Worm (Caenorhabditis elegans): Measurements from ENCODE around the gene K02D10.1.

The K02D10.1 gene

DNA sequence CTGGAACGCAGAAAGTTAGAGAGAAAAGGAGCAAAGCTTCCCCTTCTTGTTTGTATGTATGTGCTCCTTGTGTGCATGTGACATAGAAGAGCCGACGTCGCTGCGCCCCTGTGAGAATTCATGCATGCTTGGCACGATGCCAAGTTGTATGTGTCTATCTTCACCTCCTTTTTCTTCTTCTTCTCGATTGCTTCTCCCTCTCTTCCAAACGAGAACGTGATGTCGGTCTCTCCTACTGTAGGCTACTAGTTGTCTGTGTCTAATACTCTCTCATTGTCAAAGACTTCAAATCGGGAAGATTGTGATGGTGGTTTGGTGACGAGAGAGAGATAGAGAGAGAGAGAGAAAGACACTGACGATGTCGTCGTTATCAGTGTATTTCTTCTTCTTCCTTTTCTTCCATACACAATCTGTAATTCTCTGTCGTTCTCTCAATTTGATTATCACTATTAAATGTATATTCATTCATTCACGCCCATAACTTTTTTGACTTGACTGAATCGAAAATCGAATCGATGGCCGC lies 27.9 kb downstream of the K02D10.1 start (continued):
- TF ChIP-seq hif-1 (tag; optimal IDR thresholded peaks at IDR 0.05) (peak; percentile 46 to 80), nhr-41 (GFP tag; IDR thresholded peaks at IDR 0.05) (peak; percentile 54; the same call in 1 of the 2 replicates), ztf-11 (tag; optimal IDR thresholded peaks at IDR 0.05) (no peak), unc-39 (tag; optimal IDR thresholded peaks at IDR 0.05) (no peak), hlh-30 (tag; optimal IDR thresholded peaks at IDR 0.05; ENCODE audit: insufficient read depth) (peak; percentile 96), T20F7.1 (GFP tag; optimal IDR thresholded peaks at IDR 0.05) (peak; percentile 72), mdt-29 (GFP tag; IDR thresholded peaks at IDR 0.05) (no peak), lin-29 (GFP tag; IDR thresholded peaks at IDR 0.05) (no peak; the same call in 1 of the 2 replicates), zip-11 (GFP tag; IDR thresholded peaks at IDR 0.05) (no peak), ZK337.2 (GFP tag; IDR thresholded peaks at IDR 0.05) (0 out of 2 replicates have a peak, but pooled peaks have one; percentile 41), zfp-2 (tag; optimal IDR thresholded peaks at IDR 0.05) (peak; percentile 57), aly-2 (tag; optimal IDR thresholded peaks at IDR 0.05) (no peak), tra-1 (GFP tag; IDR thresholded peaks at IDR 0.05) (peak; percentile 68), ztf-7 (tag; optimal IDR thresholded peaks at IDR 0.05) (peak; percentile 35), nhr-6 (tag; optimal IDR thresholded peaks at IDR 0.05) (peak; percentile 40), nhr-77 (tag; optimal IDR thresholded peaks at IDR 0.05) (peak; percentile 93), set-16 (GFP tag; IDR thresholded peaks at IDR 0.05) (peak; percentile 58), gei-8 (GFP tag; optimal IDR thresholded peaks at IDR 0.05) (peak; percentile 72), dve-1 (tag; optimal IDR thresholded peaks at IDR 0.05; ENCODE audit: insufficient read depth) (peak; percentile 97), php-3 (GFP tag; IDR thresholded peaks at IDR 0.05) (peak; percentile 73), ceh-28 (tag; optimal IDR thresholded peaks at IDR 0.05) (no peak), jun-1 (tag; optimal IDR thresholded peaks at IDR 0.05) (peak; percentile 82), ceh-32 (tag; optimal IDR thresholded peaks at IDR 0.05; ENCODE audit: poor library complexity) (no peak), aha-1 (tag) (peak; percentile 74), Y48G9A.11 (GFP tag; IDR thresholded peaks at IDR 0.05) (no peak), egl-43 (GFP tag; IDR thresholded peaks at IDR 0.05) (0 out of 2 replicates have a peak, but pooled peaks have one; percentile 66), Y105C5A.15 (GFP tag; IDR thresholded peaks at IDR 0.05) (no peak)

DNA sequence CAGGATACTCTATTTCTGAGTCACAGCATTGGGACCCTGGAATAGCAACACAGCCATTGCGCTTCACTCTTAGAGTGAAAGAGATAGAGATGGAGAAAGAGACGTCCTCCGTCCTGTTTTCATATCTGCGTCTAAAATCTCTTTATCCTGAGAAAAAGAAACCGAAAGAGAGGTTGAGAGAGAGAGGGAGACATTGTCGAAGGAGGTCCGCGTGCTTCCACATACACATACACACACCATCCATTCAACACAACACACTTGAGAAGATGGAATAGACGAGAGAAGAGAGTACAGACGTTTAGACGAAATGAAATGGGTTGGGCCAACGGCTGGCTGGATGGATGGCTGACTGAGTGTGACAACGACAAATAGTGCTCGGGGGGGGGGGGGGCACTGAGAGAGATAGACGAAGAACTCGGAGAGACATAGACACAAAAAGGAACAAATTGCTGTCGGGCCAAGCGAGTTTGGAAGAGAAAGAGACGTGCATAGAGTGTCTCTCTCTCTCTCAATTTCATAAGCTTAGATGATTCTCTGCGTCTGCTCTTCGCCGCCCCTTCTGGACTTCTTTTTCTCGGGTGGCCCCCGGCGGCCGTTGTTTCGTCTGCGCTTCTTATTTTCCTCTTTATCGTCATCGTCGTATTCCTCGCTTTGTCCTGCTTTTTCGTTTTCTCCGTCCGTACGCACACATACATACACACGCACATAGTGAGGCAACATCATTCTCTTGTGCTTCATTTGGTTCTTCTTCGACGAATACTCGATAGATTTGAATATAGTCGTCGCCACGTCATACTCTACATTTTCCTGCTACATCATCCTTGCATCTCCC lies 30.8 kb downstream of the K02D10.1 start, which contains the start of gene F54F2.6:
F54F2.6 (minus strand) TSS at position 738 of the 832 bp plus-strand sequence.
- peak; percentile 79 for TF ChIP-seq egl-43 (GFP tag; IDR thresholded peaks at IDR 0.05)
- TF ChIP-seq hmg-1.1 (GFP tag; IDR thresholded peaks at IDR 0.05): peak; percentile 77
- peak; percentile 74 for TF ChIP-seq fkh-10 (GFP tag; optimal IDR thresholded peaks at IDR 0.05)
- no peak for TF ChIP-seq lin-39 (tag; optimal IDR thresholded peaks at IDR 0.05)
- no peak for TF ChIP-seq sdz-12 (GFP tag; optimal IDR thresholded peaks at IDR 0.05)
- no peak for TF ChIP-seq unc-130 (GFP tag; optimal IDR thresholded peaks at IDR 0.05)
- TF ChIP-seq T26A8.4 (GFP tag; IDR thresholded peaks at IDR 0.05): peak; percentile 75
- peak; percentile 12 for TF ChIP-seq ceh-32 (tag; optimal IDR thresholded peaks at IDR 0.05; ENCODE audit: poor library complexity)
- TF ChIP-seq php-3 (GFP tag; IDR thresholded peaks at IDR 0.05): no peak
- TF ChIP-seq zip-11 (GFP tag; IDR thresholded peaks at IDR 0.05): no peak
- peak; percentile 67 for TF ChIP-seq tra-1 (GFP tag; IDR thresholded peaks at IDR 0.05)
- TF ChIP-seq spr-3 (GFP tag; optimal IDR thresholded peaks at IDR 0.05): peak; percentile 10
- no peak for TF ChIP-seq ztf-7 (tag; optimal IDR thresholded peaks at IDR 0.05)
- peak; percentile 89 for TF ChIP-seq ctbp-1 (GFP tag; IDR thresholded peaks at IDR 0.05)
- TF ChIP-seq aha-1 (tag): peak; percentile 99
- TF ChIP-seq ceh-62 (tag; optimal IDR thresholded peaks at IDR 0.05): no peak
- TF ChIP-seq lin-38 (GFP tag; IDR thresholded peaks at IDR 0.05): peak; percentile 56
- TF ChIP-seq spr-1 (tag; optimal IDR thresholded peaks at IDR 0.05): no peak
- peak; percentile 27 for TF ChIP-seq ces-1 (GFP tag; optimal IDR thresholded peaks at IDR 0.05)
- no peak for TF ChIP-seq Y48G9A.11 (GFP tag; IDR thresholded peaks at IDR 0.05)
- no peak for TF ChIP-seq snpc-1.2 (GFP tag; IDR thresholded peaks at IDR 0.05)
- no peak for TF ChIP-seq madf-5 (GFP tag; IDR thresholded peaks at IDR 0.05)
- TF ChIP-seq nhr-10 (tag; optimal IDR thresholded peaks at IDR 0.05): peak; percentile 15
- TF ChIP-seq fos-1 (tag; optimal IDR thresholded peaks at IDR 0.05): no peak
- TF ChIP-seq lin-29 (GFP tag; IDR thresholded peaks at IDR 0.05): no peak
- peak; percentile 78 for TF ChIP-seq dmd-6 (GFP tag; IDR thresholded peaks at IDR 0.05)
- TF ChIP-seq mdt-29 (GFP tag; IDR thresholded peaks at IDR 0.05): no peak; the same call in 1 of the 2 replicates
- peak; percentile 49 for TF ChIP-seq jun-1 (tag; optimal IDR thresholded peaks at IDR 0.05)
- TF ChIP-seq F10B5.3 (tag; optimal IDR thresholded peaks at IDR 0.05): no peak
- 0 out of 2 replicates have a peak, but pooled peaks have one; percentile 66 for TF ChIP-seq D1046.2 (GFP tag; IDR thresholded peaks at IDR 0.05)
